Fruit fly (Drosophila melanogaster): ENCODE data around the gene Crz.

The Crz gene

DNA sequence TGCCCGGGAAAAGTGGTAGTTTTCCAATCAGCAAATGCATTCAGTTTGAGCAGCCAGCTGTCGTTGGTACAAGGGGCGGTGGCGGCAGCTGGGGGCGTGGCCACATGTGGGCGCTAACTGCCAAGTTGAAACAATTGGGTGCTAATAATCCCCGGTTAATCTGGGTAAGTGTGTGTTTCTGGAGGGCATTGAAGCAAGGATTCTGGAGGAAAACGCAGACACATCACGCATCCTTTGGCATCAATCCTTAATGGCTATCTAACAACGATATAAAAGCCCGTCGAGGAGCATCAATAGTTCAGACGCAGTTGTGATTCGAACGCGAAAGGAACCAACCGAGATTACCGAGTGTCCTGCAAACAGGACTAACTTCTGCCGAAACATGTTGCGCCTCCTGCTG is at the start of gene Crz:
Gene Crz (plus strand): TSS at position 301 of the 400 bp plus-strand sequence.
- no peak for TF ChIP-seq psq (optimal IDR thresholded peaks at IDR 0.05)
- TF ChIP-seq Sin3A (optimal IDR thresholded peaks at IDR 0.05) = no peak
- TF ChIP-seq insv (optimal IDR thresholded peaks at IDR 0.05) = no peak
- no peak for TF ChIP-seq ttk (optimal IDR thresholded peaks at IDR 0.05)
- no peak for TF ChIP-seq h (optimal IDR thresholded peaks at IDR 0.05)
- no peak for TF ChIP-seq Myc (optimal IDR thresholded peaks at IDR 0.05)

DNA sequence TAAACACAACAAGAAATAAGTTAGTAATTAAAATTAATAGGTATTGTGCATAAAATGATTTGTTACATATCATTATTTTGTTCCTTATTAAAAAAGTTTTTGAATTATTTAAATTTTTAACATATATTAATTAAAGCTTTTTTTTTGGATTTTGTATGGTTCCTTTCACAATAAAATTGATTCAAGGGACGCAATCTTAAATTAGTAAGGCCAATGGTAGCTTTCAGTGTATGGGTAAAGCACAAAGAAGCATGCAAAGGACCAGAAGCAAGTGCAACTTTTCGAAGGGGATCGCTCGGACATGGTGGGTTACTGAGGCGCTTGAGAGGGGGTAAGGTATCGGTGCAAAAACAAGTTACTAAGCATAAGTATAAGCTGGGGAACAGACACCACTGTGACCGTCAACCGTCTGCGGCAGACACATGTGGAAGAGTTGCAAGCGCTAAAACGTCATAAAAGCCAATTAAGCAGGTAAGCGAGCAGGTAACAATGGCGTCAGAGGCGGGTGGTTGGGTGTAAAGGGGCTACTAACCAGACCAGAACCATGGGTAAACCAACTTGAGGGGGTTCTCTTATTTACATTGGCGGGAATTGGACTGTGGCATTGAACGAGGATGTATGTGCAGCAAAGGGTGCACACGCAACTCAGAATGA is 39.0 kb upstream of the Crz start:
- no peak for TF ChIP-seq Sin3A (optimal IDR thresholded peaks at IDR 0.05)
- no peak for TF ChIP-seq insv (optimal IDR thresholded peaks at IDR 0.05)
- TF ChIP-seq ttk (optimal IDR thresholded peaks at IDR 0.05) = no peak
- TF ChIP-seq h (optimal IDR thresholded peaks at IDR 0.05) = no peak
- no peak for TF ChIP-seq psq (optimal IDR thresholded peaks at IDR 0.05)
- no peak for TF ChIP-seq Myc (optimal IDR thresholded peaks at IDR 0.05)

DNA sequence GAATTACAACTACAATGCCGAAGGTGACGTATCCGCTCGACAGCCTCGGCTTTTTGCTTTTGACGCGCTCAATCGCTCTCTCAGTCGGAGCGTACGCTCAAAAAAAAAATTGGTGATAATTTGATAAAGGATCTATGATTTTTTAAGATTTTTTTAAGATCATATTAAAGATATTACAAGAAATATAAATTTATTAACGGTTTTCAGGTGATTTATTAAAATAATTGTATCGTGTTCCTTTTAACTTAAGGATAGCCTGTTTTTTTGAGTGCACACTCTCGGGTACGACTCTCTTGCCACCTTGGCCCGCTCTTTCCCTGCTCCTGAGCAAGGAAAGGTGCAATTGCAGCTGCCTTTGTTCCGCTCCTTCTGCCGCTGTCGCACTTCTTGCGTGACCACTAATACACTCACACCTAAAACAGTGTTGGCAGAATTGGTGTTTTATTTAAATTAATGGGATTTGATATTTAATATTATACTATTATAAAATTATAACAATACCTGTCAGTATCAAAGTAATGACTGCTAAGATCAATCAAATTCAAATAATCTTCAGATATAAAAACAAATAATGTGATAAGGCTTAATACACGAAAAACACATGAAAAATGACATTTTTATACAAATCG is 36.6 kb upstream of the Crz start:
- TF ChIP-seq Myc (optimal IDR thresholded peaks at IDR 0.05) (no peak), ttk (optimal IDR thresholded peaks at IDR 0.05) (no peak), Sin3A (optimal IDR thresholded peaks at IDR 0.05) (no peak), psq (optimal IDR thresholded peaks at IDR 0.05) (no peak)

DNA sequence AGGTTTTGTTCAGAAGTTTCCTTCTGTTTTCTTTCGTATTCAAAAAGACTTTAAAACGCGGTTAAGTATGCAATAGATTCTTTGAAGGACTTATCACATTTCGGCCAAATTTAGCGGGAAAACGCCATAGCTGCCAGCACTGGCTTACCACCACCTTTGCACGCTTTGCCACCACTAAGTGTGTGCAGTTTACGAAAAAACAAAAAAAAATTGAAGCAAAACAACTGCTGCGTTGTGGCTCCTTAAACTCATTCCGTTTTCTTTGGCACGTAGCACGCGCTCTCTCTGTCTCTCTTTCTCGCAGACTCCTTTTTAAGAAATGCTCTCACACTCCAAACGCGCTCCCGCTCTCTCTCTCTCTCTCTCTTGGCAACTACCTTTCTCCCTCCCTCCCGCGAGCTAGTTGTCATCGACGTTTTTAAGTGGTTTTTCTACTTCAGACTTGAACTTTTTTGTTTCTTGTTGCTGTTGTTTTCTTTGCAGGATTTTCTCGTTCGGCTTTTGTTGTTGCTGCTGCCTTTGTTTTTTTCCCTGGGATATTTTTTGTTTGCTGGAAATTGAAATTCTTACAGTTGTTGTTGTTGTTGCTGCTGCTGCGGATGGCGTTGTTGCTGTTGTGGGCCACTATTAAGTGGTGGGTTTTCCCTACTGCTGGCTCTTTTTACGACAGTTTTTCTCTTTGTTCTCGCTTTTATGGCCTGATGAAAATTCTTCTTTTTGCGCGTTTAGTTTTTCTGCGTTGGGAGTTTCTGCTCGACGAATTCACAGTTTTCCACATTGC is 35.9 kb upstream of the Crz start:
- TF ChIP-seq insv (optimal IDR thresholded peaks at IDR 0.05) = no peak
- TF ChIP-seq Myc (optimal IDR thresholded peaks at IDR 0.05) = no peak
- no peak for TF ChIP-seq ttk (optimal IDR thresholded peaks at IDR 0.05)
- TF ChIP-seq Sin3A (optimal IDR thresholded peaks at IDR 0.05) = no peak
- TF ChIP-seq psq (optimal IDR thresholded peaks at IDR 0.05) = no peak

DNA sequence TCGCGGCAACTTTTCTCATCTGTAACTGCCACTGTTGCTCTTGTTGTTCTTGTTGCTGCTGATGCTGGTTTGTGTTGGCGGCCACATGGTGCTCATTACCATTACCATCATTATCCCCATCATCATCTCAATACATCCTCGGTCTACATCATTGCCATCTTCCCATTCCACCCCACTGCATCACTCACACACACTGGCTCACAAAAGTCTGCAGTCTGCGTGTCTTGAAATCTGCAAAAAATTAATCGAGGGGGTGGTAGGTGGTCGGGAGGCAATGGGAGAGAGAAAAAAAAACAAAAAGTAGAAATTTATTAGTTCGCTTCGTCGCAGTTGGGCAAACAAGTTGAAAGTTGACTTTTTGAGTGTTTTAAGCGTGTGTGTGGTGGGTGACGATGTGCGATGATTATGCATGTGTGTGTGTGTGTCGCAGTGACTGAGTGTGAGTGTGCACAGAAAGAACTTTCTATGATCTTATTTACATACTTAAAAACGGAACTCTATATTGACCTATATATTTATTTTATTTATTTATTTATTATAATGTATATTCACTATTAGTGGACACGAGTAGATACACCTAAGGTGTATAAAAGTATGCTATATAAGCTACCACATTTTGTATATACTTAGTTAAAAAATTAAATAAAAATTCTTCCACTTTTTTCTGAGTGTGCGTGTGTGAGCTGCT is 35.2 kb upstream of the Crz start:
- TF ChIP-seq psq (optimal IDR thresholded peaks at IDR 0.05) = no peak
- no peak for TF ChIP-seq Myc (optimal IDR thresholded peaks at IDR 0.05)
- TF ChIP-seq ttk (optimal IDR thresholded peaks at IDR 0.05) = no peak
- TF ChIP-seq insv (optimal IDR thresholded peaks at IDR 0.05) = no peak
- no peak for TF ChIP-seq Sin3A (optimal IDR thresholded peaks at IDR 0.05)
- TF ChIP-seq h (optimal IDR thresholded peaks at IDR 0.05) = no peak

DNA sequence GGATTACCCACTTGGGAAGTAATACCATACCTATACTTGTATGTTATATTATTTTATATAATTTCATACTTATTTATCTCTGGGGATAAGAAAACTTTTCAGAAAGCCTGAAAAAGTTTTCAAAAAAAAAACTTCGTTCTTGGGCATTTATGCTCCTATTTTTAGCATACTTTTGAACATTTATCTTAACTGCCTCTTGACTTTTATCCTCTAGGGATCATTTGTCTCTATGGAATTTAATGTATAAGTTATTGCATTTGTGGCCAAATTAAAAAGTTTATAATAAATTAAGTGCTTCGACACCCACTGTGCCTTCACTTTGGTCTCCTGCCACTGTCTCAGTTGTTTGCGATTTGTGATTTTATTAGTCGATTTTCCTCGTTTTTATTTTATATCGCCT is 34.3 kb upstream of the Crz start:
- no peak for TF ChIP-seq ttk (optimal IDR thresholded peaks at IDR 0.05)
- TF ChIP-seq Myc (optimal IDR thresholded peaks at IDR 0.05) = no peak
- TF ChIP-seq insv (optimal IDR thresholded peaks at IDR 0.05) = no peak
- no peak for TF ChIP-seq Sin3A (optimal IDR thresholded peaks at IDR 0.05)
- no peak for TF ChIP-seq psq (optimal IDR thresholded peaks at IDR 0.05)
- TF ChIP-seq h (optimal IDR thresholded peaks at IDR 0.05) = no peak

DNA sequence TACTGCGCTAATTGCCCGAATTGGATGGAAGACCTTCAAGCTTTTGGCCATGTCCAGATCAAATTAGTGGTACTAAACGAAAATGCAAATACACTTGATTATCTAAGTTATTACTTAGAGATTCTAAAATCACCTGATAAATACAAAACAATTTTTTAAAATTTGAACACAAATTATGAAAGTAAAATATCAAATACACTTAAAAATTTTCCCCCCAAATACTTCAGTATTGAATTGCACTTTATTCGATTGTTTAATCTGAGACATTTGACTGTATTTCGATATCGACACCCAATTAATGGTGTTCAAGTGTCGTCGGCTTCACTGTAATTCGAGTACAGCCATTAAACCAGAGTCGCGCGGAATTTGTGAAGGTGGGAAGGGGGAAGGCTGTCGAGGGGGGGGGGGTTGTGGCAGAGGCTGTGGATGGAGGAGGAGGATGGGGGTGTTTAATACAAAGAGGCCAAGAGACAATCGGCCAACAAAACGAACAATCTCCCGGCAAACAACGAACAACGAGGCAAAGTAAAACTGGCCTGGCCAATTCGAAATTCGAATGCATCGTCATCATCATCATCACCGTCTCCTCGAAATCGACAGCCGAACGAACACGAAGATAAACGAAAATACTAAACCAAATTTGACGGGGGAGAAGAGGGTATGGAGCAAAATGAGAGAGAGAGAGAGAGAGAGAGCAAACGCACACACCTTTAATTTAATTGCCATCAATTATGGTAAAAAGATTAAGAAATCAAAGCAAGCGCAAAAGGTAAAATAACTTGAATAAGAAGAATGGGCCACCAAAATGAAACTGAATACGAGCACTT is 32.2 kb upstream of the Crz start:
- no peak for TF ChIP-seq psq (optimal IDR thresholded peaks at IDR 0.05)
- TF ChIP-seq Myc (optimal IDR thresholded peaks at IDR 0.05) = no peak
- no peak for TF ChIP-seq ttk (optimal IDR thresholded peaks at IDR 0.05)
- no peak for TF ChIP-seq Sin3A (optimal IDR thresholded peaks at IDR 0.05)
- no peak for TF ChIP-seq insv (optimal IDR thresholded peaks at IDR 0.05)

DNA sequence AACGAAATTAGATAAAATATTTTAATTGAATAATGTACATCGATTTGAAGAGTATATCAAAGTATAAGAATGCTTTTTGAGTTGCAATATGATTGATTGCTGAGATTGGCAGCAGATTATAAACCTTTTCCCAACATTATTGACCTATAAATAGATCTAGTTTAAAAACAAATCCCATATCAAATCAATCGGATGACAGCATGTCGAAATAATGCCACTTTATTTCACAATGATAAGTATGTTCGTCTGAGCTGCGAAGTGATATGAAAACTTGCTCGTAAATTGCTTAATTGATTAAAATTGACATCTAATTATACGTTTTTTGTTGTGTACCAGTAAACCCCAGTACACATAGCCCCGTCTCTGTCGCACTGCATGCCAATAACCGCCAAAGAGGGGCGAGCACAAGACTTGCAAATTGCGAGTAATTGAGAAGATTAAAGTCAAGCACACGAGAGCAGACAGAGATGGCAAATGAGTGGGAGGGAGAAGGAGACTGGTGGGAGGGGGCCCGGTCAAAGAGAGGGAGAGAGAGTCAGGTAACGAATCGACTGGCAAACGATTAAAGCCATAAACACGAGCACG is 31.5 kb upstream of the Crz start:
- TF ChIP-seq Sin3A (optimal IDR thresholded peaks at IDR 0.05) (no peak), psq (optimal IDR thresholded peaks at IDR 0.05) (no peak), ttk (optimal IDR thresholded peaks at IDR 0.05) (no peak), Myc (optimal IDR thresholded peaks at IDR 0.05) (no peak), insv (optimal IDR thresholded peaks at IDR 0.05) (no peak), h (optimal IDR thresholded peaks at IDR 0.05) (no peak)

DNA sequence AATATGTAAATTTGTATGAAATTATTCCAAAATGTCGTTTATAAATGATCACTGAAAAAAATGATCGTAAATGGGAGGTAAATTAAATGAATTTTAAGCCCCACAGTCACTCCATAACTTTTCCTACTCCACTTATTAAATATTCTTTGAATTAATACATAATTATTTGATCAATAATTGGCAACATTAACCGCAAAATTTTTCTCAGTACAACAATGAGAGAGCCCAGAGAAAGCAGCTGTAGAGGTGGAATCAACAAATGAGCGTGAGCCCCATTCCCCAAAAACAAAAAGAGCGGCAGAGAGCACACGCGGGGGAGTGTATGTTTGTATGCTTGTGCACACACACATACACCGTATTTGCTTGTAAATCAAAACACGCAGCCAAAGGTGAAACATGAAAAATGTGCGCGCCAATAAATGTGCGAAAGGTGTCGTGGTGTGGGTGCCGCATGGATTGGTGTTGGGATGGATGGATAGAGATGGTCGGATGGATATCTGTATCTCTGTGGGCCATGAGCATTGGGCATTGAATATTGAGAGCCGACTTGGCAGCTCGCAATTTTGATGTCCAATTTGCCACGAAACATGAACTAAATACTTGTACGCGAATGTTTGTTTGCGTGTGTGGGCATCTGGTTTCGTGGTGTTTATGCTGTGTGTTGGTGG is 30.8 kb upstream of the Crz start:
- TF ChIP-seq Myc (optimal IDR thresholded peaks at IDR 0.05) = no peak
- TF ChIP-seq h (optimal IDR thresholded peaks at IDR 0.05) = no peak
- TF ChIP-seq Sin3A (optimal IDR thresholded peaks at IDR 0.05) = no peak
- no peak for TF ChIP-seq insv (optimal IDR thresholded peaks at IDR 0.05)
- TF ChIP-seq psq (optimal IDR thresholded peaks at IDR 0.05) = no peak
- no peak for TF ChIP-seq ttk (optimal IDR thresholded peaks at IDR 0.05)

DNA sequence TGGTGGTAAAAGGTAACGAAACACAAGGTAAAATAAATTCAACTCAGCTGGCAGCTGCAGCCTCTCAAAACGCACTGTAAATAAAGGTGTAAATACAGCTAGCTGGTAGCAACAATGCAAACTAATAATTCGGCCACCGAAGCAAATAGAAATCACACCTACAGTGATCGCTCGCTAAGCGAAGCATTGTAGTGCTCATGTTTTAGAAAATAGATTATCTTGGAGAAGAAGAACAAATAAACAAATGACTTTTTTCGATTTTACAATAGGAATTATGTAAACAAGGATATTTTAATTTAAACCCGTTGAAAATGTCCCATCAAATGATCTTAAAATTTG is 30.3 kb upstream of the Crz start:
- TF ChIP-seq Myc (optimal IDR thresholded peaks at IDR 0.05) = no peak
- TF ChIP-seq psq (optimal IDR thresholded peaks at IDR 0.05) = no peak
- no peak for TF ChIP-seq insv (optimal IDR thresholded peaks at IDR 0.05)
- TF ChIP-seq Sin3A (optimal IDR thresholded peaks at IDR 0.05) = no peak
- TF ChIP-seq h (optimal IDR thresholded peaks at IDR 0.05) = no peak
- TF ChIP-seq ttk (optimal IDR thresholded peaks at IDR 0.05) = no peak
